Worm (Caenorhabditis elegans): ENCODE results near the gene C49H3.3.
A peak's percentile ranks its signal among the peaks of the same experiment; 100 is the strongest.

The C49H3.3 gene

ce11 chrIV:7923982-7924480 is at the start of gene C49H3.3, which contains the start of gene xpo-3:
Gene C49H3.3, plus strand, starts transcription at chrIV:7924350.
Gene xpo-3, minus strand, starts transcription at chrIV:7924032.
- peak; percentile 56 for TF ChIP-seq attf-5 (GFP tag; optimal IDR thresholded peaks at IDR 0.05)
- no peak for TF ChIP-seq cebp-1 (GFP tag; IDR thresholded peaks at IDR 0.05)
- peak; percentile 25 for TF ChIP-seq cebp-1 (tag; optimal IDR thresholded peaks at IDR 0.05)
- TF ChIP-seq F33H1.4 (GFP tag; IDR thresholded peaks at IDR 0.05): peak; percentile 74
- TF ChIP-seq lag-1 (GFP tag; IDR thresholded peaks at IDR 0.05): no peak
- TF ChIP-seq hmg-1.2 (GFP tag; IDR thresholded peaks at IDR 0.05): peak; percentile 17; the same call in 1 of the 2 replicates
- peak; percentile 37 for TF ChIP-seq nhr-80 (tag; optimal IDR thresholded peaks at IDR 0.05)

- TF ChIP-seq ztf-6 (GFP tag; IDR thresholded peaks at IDR 0.05) (no peak), ceh-79 (tag; optimal IDR thresholded peaks at IDR 0.05) (no peak), tbx-9 (tag; optimal IDR thresholded peaks at IDR 0.05; ENCODE audit: borderline replicate concordance) (no peak), ztf-18 (tag; optimal IDR thresholded peaks at IDR 0.05) (no peak), nhr-120 (GFP tag; IDR thresholded peaks at IDR 0.05) (no peak), hmg-1.2 (GFP tag; IDR thresholded peaks at IDR 0.05) (no peak), madf-6 (GFP tag; IDR thresholded peaks at IDR 0.05) (no peak), dpff-1 (tag; optimal IDR thresholded peaks at IDR 0.05) (no peak), dpl-1 (GFP tag; optimal IDR thresholded peaks at IDR 0.05) (no peak), lin-26 (GFP tag; IDR thresholded peaks at IDR 0.05) (no peak), F22D6.2 (tag; optimal IDR thresholded peaks at IDR 0.05) (no peak), mcd-1 (GFP tag; IDR thresholded peaks at IDR 0.05) (no peak), nfya-1 (tag; optimal IDR thresholded peaks at IDR 0.05; ENCODE audit: borderline replicate concordance, insufficient read depth) (no peak), F49E8.2 (tag; optimal IDR thresholded peaks at IDR 0.05; ENCODE audit: insufficient read depth) (no peak), F57C9.4 (tag; optimal IDR thresholded peaks at IDR 0.05) (no peak), ztf-3 (GFP tag; optimal IDR thresholded peaks at IDR 0.05) (no peak), lin-54 (GFP tag; optimal IDR thresholded peaks at IDR 0.05) (no peak), nfyb-1 (GFP tag; IDR thresholded peaks at IDR 0.05) (no peak)
Measured at ce11 chrIV:7877255-7877654, 46.9 kb upstream of the C49H3.3 start.

ce11 chrIV:7877781-7878180 is 46.4 kb upstream of the C49H3.3 start, which contains the start of gene kin-26:
Gene kin-26, minus strand, starts transcription at chrIV:7877881.
- TF ChIP-seq ztf-6 (GFP tag; IDR thresholded peaks at IDR 0.05) (no peak), F23B12.7 (tag; optimal IDR thresholded peaks at IDR 0.05; ENCODE audit: insufficient read depth) (no peak), hlh-12 (tag; optimal IDR thresholded peaks at IDR 0.05) (no peak), dpl-1 (GFP tag; optimal IDR thresholded peaks at IDR 0.05) (no peak), tbx-9 (tag; optimal IDR thresholded peaks at IDR 0.05; ENCODE audit: borderline replicate concordance) (no peak), egrh-3 (GFP tag; IDR thresholded peaks at IDR 0.05) (no peak), attf-5 (GFP tag; optimal IDR thresholded peaks at IDR 0.05) (no peak), lsy-27 (tag; optimal IDR thresholded peaks at IDR 0.05; ENCODE audit: borderline replicate concordance, insufficient read depth) (no peak)

- TF ChIP-seq T07F8.4 (tag; optimal IDR thresholded peaks at IDR 0.05) (no peak), xnd-1 (tag; optimal IDR thresholded peaks at IDR 0.05) (no peak), him-1 (tag; optimal IDR thresholded peaks at IDR 0.05) (no peak), Y95B8A.8 (GFP tag; IDR thresholded peaks at IDR 0.05) (no peak), ekl-4 (GFP tag; IDR thresholded peaks at IDR 0.05) (no peak), dox-1 (GFP tag; IDR thresholded peaks at IDR 0.05) (no peak), F22D6.2 (tag; optimal IDR thresholded peaks at IDR 0.05) (no peak), bed-2 (GFP tag; IDR thresholded peaks at IDR 0.05) (no peak)
Measured at ce11 chrIV:7879017-7879416, 45.1 kb upstream of the C49H3.3 start, which contains the start of gene srt-73. Gene srt-73, plus strand, starts transcription at chrIV:7879317.

All from whole organism, young adult.